Fruit fly (Drosophila melanogaster) whole organism, wandering third instar larva: ENCODE measurements around the gene CG13005.

ENCODE experiments used
- Abd-B ChIP-seq: fragments of >200 bp; optimal IDR thresholded peaks from 2 replicates; lab custom pipeline; 2017; ENCODE audit warnings: missing biosample characterization, missing genetic modification characterization
- br ChIP-seq: fragments of 200-800 bp; sonication (Bioruptor generic); optimal IDR thresholded peaks from 2 replicates; lab custom pipeline; 2016; ENCODE audit warnings: missing biosample characterization, missing genetic modification characterization
- fru ChIP-seq: fragments of 200-800 bp; sonication (Bioruptor generic); optimal IDR thresholded peaks from 3 replicates; lab custom pipeline; 2016; ENCODE audit warnings: missing biosample characterization, mild to moderate bottlenecking, missing genetic modification characterization
- h ChIP-seq: fragments of 200-800 bp; sonication (Bioruptor generic); optimal IDR thresholded peaks from 3 replicates; lab custom pipeline; 2016; ENCODE audit warnings: missing biosample characterization, mild to moderate bottlenecking, missing genetic modification characterization
- jim ChIP-seq: fragments of 175-275, 200-325 bp; sonication (Bioruptor generic); optimal IDR thresholded peaks from 2 replicates; lab custom pipeline; 2016; ENCODE audit warnings: missing biosample characterization, mild to moderate bottlenecking, missing genetic modification characterization
- pan ChIP-seq: fragments of >200 bp; optimal IDR thresholded peaks from 2 replicates; lab custom pipeline; 2017
- woc ChIP-seq: sonication (Bioruptor generic); optimal IDR thresholded peaks from 2 replicates; lab custom pipeline; 2016; ENCODE audit warnings: missing biosample characterization, mild to moderate bottlenecking, missing genetic modification characterization

DNA sequence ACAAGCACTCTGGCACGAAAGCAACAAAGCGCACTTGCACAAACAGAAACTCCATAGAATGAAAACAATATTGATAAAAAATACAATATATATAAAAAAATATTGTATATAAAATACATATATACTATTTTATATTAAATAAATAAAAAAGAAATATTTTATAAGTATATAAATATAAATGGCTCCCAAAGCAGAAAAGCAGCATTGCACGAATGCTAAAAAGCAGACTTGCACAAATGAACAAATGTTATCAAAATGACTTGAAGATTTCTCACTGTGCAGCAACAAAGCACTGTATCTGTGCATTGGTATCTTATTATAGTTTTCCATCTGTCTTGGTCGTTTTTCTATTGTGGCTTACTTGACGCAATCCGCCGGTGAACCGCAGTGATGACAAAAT is 34.7 kb upstream of the CG13005 start:
- TF ChIP-seq woc (GFP tag; lab: Kevin White, UChicago): no peak
- no peak for TF ChIP-seq h (GFP tag; lab: Kevin White, UChicago)
- TF ChIP-seq pan (lab: Kevin White, UChicago): no peak
- no peak for TF ChIP-seq jim (GFP tag; lab: Kevin White, UChicago)
- TF ChIP-seq Abd-B (GFP tag; lab: Kevin White, UChicago): no peak
- no peak for TF ChIP-seq fru (GFP tag; lab: Kevin White, UChicago)
- TF ChIP-seq br (GFP tag; lab: Kevin White, UChicago): no peak
